Fruit fly (Drosophila melanogaster) whole organism, wandering third instar larva: ENCODE measurements around the gene Hez.

Experiments used
- Abd-B ChIP-seq: fragments of >200 bp; optimal IDR thresholded peaks from 2 replicates; lab custom pipeline; 2017; ENCODE audit warnings: missing biosample characterization, missing genetic modification characterization
- CG32264 ChIP-seq: fragments of 200-800 bp; sonication (Bioruptor generic); optimal IDR thresholded peaks from 2 replicates; lab custom pipeline; 2016; ENCODE audit warnings: missing biosample characterization, missing genetic modification characterization
- CG9705 ChIP-seq: fragments of 200-800 bp; sonication (Bioruptor generic); optimal IDR thresholded peaks from 2 replicates; lab custom pipeline; 2018; ENCODE audit warnings: missing biosample characterization, mild to moderate bottlenecking, missing genetic modification characterization
- CrebA ChIP-seq: fragments of 200-800 bp; sonication (Bioruptor generic); optimal IDR thresholded peaks from 2 replicates; lab custom pipeline; 2016; ENCODE audit warnings: missing biosample characterization, mild to moderate bottlenecking, missing genetic modification characterization, borderline replicate concordance
- Dfd ChIP-seq: fragments of >200 bp; optimal IDR thresholded peaks from 2 replicates; lab custom pipeline; 2017; ENCODE audit warnings: missing biosample characterization, missing genetic modification characterization
- Dif ChIP-seq: fragments of 200-275, 200-300 bp; sonication (Bioruptor generic); optimal IDR thresholded peaks from 2 replicates; lab custom pipeline; 2018; ENCODE audit warnings: missing biosample characterization, missing genetic modification characterization; ENCODE audit not compliant: partially characterized antibody
- GATAd ChIP-seq: sonication (Bioruptor generic); optimal IDR thresholded peaks from 2 replicates; lab custom pipeline; 2016; ENCODE audit warnings: missing biosample characterization, missing genetic modification characterization
- HLH106 ChIP-seq: fragments of 200-800 bp; optimal IDR thresholded peaks from 3 replicates; lab custom pipeline; 2019; ENCODE audit warnings: missing biosample characterization, mild to moderate bottlenecking, missing genetic modification characterization, moderate library complexity
- Hnf4 ChIP-seq: fragments of 200-800 bp; sonication (Bioruptor generic); optimal IDR thresholded peaks from 2 replicates; lab custom pipeline; 2016; ENCODE audit warnings: missing biosample characterization, mild to moderate bottlenecking, missing genetic modification characterization
- Hr78 ChIP-seq: fragments of >200 bp; optimal IDR thresholded peaks from 2 replicates; lab custom pipeline; 2017; ENCODE audit warnings: missing biosample characterization, missing genetic modification characterization
- Hr83 ChIP-seq: fragments of 200-300 bp; sonication (Bioruptor generic); optimal IDR thresholded peaks from 2 replicates; lab custom pipeline; 2016; ENCODE audit warnings: missing biosample characterization, mild to moderate bottlenecking, missing genetic modification characterization, moderate library complexity; ENCODE audit not compliant: poor library complexity, severe bottlenecking
- Jra ChIP-seq: sonication (Bioruptor generic); optimal IDR thresholded peaks from 2 replicates; lab custom pipeline; 2016; ENCODE audit warnings: missing biosample characterization, missing genetic modification characterization
- Mio ChIP-seq: sonication (Bioruptor generic); optimal IDR thresholded peaks from 2 replicates; lab custom pipeline; 2016; ENCODE audit warnings: missing biosample characterization, missing genetic modification characterization
- Myc ChIP-seq: fragments of >200 bp; optimal IDR thresholded peaks from 2 replicates; lab custom pipeline; 2017
- N ChIP-seq: fragments of >200 bp; optimal IDR thresholded peaks from 2 replicates; lab custom pipeline; 2018; ENCODE audit warnings: missing biosample characterization, missing external identifiers, missing genetic modification characterization
- OdsH ChIP-seq: fragments of 200-800 bp; sonication (Bioruptor generic); optimal IDR thresholded peaks from 2 replicates; lab custom pipeline; 2016; ENCODE audit warnings: missing biosample characterization, mild to moderate bottlenecking, missing genetic modification characterization
- Rel ChIP-seq, 2 experiments: fragments of 200-800 bp; sonication (Bioruptor generic) in 1 of 2; optimal IDR thresholded peaks; 2 replicates in 1 of 2; 3 replicates in 1 of 2; lab custom pipeline; 2016 to 2019; ENCODE audit warnings: mild to moderate bottlenecking in 2 of 2, missing biosample characterization in 2 of 2, missing genetic modification characterization in 2 of 2, moderate library complexity in 1 of 2
- Sp1 ChIP-seq: fragments of 200-800 bp; sonication (Bioruptor generic); optimal IDR thresholded peaks from 3 replicates; lab custom pipeline; 2019; ENCODE audit warnings: missing biosample characterization, mild to moderate bottlenecking, missing genetic modification characterization, moderate library complexity
- Vsx2 ChIP-seq: fragments of 200-300, 225-300 bp; sonication (Bioruptor generic); optimal IDR thresholded peaks from 2 replicates; lab custom pipeline; 2018; ENCODE audit warnings: missing biosample characterization, missing genetic modification characterization; ENCODE audit not compliant: partially characterized antibody
- br ChIP-seq: fragments of 200-800 bp; sonication (Bioruptor generic); optimal IDR thresholded peaks from 2 replicates; lab custom pipeline; 2016; ENCODE audit warnings: missing biosample characterization, missing genetic modification characterization
- brk ChIP-seq: fragments of 200-800 bp; sonication (Bioruptor generic); optimal IDR thresholded peaks from 2 replicates; lab custom pipeline; 2016; ENCODE audit warnings: missing biosample characterization, mild to moderate bottlenecking, missing genetic modification characterization
- dmrt93B ChIP-seq: fragments of 200-800 bp; sonication (Bioruptor generic); optimal IDR thresholded peaks from 2 replicates; lab custom pipeline; 2018; ENCODE audit warnings: missing biosample characterization, mild to moderate bottlenecking, missing genetic modification characterization
- dsf ChIP-seq: sonication (Bioruptor generic); optimal IDR thresholded peaks from 2 replicates; lab custom pipeline; 2016; ENCODE audit warnings: missing biosample characterization, missing genetic modification characterization, borderline replicate concordance
- ey ChIP-seq: fragments of 200-800 bp; sonication (Bioruptor generic); optimal IDR thresholded peaks from 2 replicates; lab custom pipeline; 2016; ENCODE audit warnings: missing biosample characterization, missing genetic modification characterization
- foxo ChIP-seq, 2 experiments: fragments of 200-800 bp; sonication (Bioruptor generic); optimal IDR thresholded peaks; 2 replicates in 1 of 2; 3 replicates in 1 of 2; lab custom pipeline; 2016 to 2017; ENCODE audit warnings: missing biosample characterization in 2 of 2, missing genetic modification characterization in 2 of 2
- fru ChIP-seq: fragments of 200-800 bp; sonication (Bioruptor generic); optimal IDR thresholded peaks from 3 replicates; lab custom pipeline; 2016; ENCODE audit warnings: missing biosample characterization, mild to moderate bottlenecking, missing genetic modification characterization
- h ChIP-seq: fragments of 200-800 bp; sonication (Bioruptor generic); optimal IDR thresholded peaks from 3 replicates; lab custom pipeline; 2016; ENCODE audit warnings: missing biosample characterization, mild to moderate bottlenecking, missing genetic modification characterization
- jim ChIP-seq: fragments of 175-275, 200-325 bp; sonication (Bioruptor generic); optimal IDR thresholded peaks from 2 replicates; lab custom pipeline; 2016; ENCODE audit warnings: missing biosample characterization, mild to moderate bottlenecking, missing genetic modification characterization
- lola ChIP-seq: fragments of >200 bp; optimal IDR thresholded peaks from 2 replicates; lab custom pipeline; 2017; ENCODE audit warnings: missing biosample characterization, missing genetic modification characterization
- pan ChIP-seq: fragments of >200 bp; optimal IDR thresholded peaks from 2 replicates; lab custom pipeline; 2017
- psq ChIP-seq: fragments of 200-800 bp; sonication (Bioruptor generic); optimal IDR thresholded peaks from 3 replicates; lab custom pipeline; 2017; ENCODE audit warnings: missing biosample characterization, mild to moderate bottlenecking, missing genetic modification characterization, moderate library complexity
- rgr ChIP-seq: fragments of 200-800 bp; sonication (Bioruptor generic); optimal IDR thresholded peaks from 3 replicates; lab custom pipeline; 2016; ENCODE audit warnings: missing biosample characterization, mild to moderate bottlenecking, missing genetic modification characterization
- sage ChIP-seq: fragments of 200-800 bp; sonication (Bioruptor generic); optimal IDR thresholded peaks from 2 replicates; lab custom pipeline; 2016; ENCODE audit warnings: missing biosample characterization, mild to moderate bottlenecking, missing genetic modification characterization
- sv ChIP-seq: fragments of 200-800 bp; sonication (Bioruptor generic); optimal IDR thresholded peaks from 3 replicates; lab custom pipeline; 2016; ENCODE audit warnings: missing biosample characterization, missing genetic modification characterization
- tai ChIP-seq: sonication (Bioruptor generic); optimal IDR thresholded peaks from 2 replicates; lab custom pipeline; 2016; ENCODE audit warnings: missing biosample characterization, missing genetic modification characterization
- usp ChIP-seq: fragments of >200 bp; optimal IDR thresholded peaks from 2 replicates; lab custom pipeline; 2017; ENCODE audit warnings: missing biosample characterization, missing genetic modification characterization
- woc ChIP-seq: sonication (Bioruptor generic); optimal IDR thresholded peaks from 2 replicates; lab custom pipeline; 2016; ENCODE audit warnings: missing biosample characterization, mild to moderate bottlenecking, missing genetic modification characterization

Hez gene

DNA sequence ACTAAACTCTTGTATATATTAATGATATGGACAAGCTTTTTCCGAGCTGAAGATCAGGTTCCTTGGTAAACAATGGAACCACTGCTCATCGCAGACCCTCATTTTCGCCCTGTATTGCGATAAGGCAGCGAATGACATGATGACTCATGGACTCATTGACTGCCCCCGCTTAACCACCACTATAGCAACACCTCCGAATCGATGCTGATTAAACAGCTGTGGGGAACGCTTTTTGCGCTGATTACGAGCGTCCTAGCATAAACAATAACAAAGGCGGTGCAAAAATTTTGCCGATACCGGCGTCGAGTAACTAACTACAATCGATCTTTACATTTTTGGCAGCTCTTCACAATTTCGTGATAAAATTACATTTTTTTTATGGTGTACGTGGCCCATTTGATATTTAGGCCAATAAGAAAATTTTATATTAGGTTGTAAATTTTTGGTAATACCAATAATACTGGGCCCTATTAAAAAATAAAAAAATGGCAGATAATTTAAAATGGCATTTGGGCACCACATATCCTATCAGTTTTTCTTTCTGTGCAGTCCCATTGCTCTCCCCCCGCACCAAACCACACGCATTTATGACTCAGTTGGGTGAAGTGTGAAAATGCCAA lies 2.7 kb upstream of the Hez start:
- TF ChIP-seq Hnf4 (GFP tag; lab: Kevin White, UChicago) (peak; percentile 4), Mio (GFP tag; lab: Kevin White, UChicago) (no peak), sv (GFP tag; lab: Kevin White, UChicago) (no peak), Dfd (GFP tag; lab: Kevin White, UChicago) (no peak), rgr (GFP tag; lab: Kevin White, UChicago) (peak; percentile 56), Hr78 (no peak), CG32264 (GFP tag; lab: Kevin White, UChicago) (no peak), Hr83 (no peak), Vsx2 (no peak), Rel (GFP tag; optimal IDR thresholded peaks at IDR 0.05; lab: Kevin White, UChicago) (no peak), Rel (tag; optimal IDR thresholded peaks at IDR 0.05; lab: Kevin White, UChicago) (peak; percentile 61), OdsH (GFP tag; lab: Kevin White, UChicago) (peak; percentile 12), dsf (no peak), brk (no peak), fru (GFP tag; lab: Kevin White, UChicago) (peak; percentile 75), pan (lab: Kevin White, UChicago) (no peak), CG9705 (GFP tag; lab: Kevin White, UChicago) (no peak), ey (GFP tag; lab: Kevin White, UChicago) (peak; percentile 6), Jra (peak; percentile 49), lola (no peak), psq (GFP tag; lab: Kevin White, UChicago) (peak; percentile 6), HLH106 (tag; lab: Kevin White, UChicago) (peak; percentile 22), h (GFP tag; lab: Kevin White, UChicago) (peak; percentile 55), Dif (no peak), foxo (GFP tag; optimal IDR thresholded peaks at IDR 0.05; lab: Kevin White, UChicago) (peak in 1 of 2 experiments; percentile 58), tai (no peak), N (no peak), Sp1 (peak; percentile 4), br (GFP tag; lab: Kevin White, UChicago) (peak; percentile 57), sage (GFP tag; lab: Kevin White, UChicago) (no peak), woc (GFP tag; lab: Kevin White, UChicago) (peak; percentile 1), Myc (no peak)

DNA sequence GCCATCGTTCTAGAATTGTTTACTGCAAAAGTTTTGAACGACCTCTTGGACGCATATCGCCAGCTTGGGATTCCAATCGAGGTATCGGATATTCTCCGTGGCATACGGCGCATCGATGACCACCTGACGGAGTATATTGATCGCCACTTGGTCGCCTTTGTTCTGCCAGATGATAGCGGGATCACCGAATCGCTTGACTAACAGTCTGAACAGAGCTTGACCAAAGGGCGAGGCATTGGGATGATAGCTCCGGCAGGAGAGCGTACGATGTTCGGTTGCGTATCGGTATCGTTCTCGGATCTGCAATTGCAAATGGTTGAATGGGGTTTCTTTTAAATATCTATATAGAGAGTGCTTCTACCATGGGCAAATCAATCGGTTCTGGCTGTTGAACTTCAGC lies 560 bp downstream of the Hez start:
- TF ChIP-seq CrebA (no peak), HLH106 (tag; lab: Kevin White, UChicago) (no peak), Vsx2 (no peak), fru (GFP tag; lab: Kevin White, UChicago) (no peak), Dif (no peak), dmrt93B (no peak), GATAd (GFP tag; lab: Kevin White, UChicago) (no peak), jim (no peak), Sp1 (no peak), Rel (GFP tag; optimal IDR thresholded peaks at IDR 0.05; lab: Kevin White, UChicago) (no peak), Rel (tag; optimal IDR thresholded peaks at IDR 0.05; lab: Kevin White, UChicago) (no peak), Hr83 (no peak), Myc (no peak), Hnf4 (GFP tag; lab: Kevin White, UChicago) (no peak), brk (no peak), sv (GFP tag; lab: Kevin White, UChicago) (no peak), Abd-B (GFP tag; lab: Kevin White, UChicago) (no peak)

DNA sequence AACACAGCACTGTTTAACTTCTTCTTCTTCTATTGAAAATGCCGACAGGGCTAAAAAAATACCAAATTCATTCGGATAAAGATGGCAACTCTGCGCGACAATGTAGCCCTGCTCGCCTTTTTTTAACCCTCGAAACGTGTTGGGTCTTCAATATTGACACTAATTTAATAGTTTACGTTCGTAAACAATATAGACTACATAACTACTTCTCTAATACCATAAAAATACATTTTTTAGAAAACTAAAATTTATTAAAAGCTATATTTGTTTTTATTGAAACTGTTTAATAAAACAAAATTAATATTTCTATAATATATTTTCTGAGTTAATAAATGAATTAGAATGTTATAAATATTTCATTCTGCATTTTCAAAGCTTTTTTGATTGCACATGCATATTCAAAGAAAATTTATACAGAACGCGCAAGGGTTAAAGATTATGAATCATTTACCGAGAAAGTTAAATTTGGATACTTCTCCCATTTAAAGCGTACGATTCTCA lies 5.9 kb downstream of the Hez start, which contains the start of the genes Taf2 and CalpB:
TSS of gene Taf2 (minus strand) at position 54 of the 501 bp plus-strand sequence.
TSS of gene CalpB (plus strand) at position 133 of the 501 bp plus-strand sequence.
- peak; percentile 52 for TF ChIP-seq sv (GFP tag; lab: Kevin White, UChicago)
- TF ChIP-seq CG9705 (GFP tag; lab: Kevin White, UChicago): peak; percentile 57
- TF ChIP-seq Dfd (GFP tag; lab: Kevin White, UChicago): no peak
- no peak for TF ChIP-seq Jra
- peak; percentile 34 for TF ChIP-seq GATAd (GFP tag; lab: Kevin White, UChicago)
- TF ChIP-seq Rel (GFP tag; optimal IDR thresholded peaks at IDR 0.05; lab: Kevin White, UChicago): no peak
- peak; percentile 44 for TF ChIP-seq Rel (tag; optimal IDR thresholded peaks at IDR 0.05; lab: Kevin White, UChicago)
- peak; percentile 46 for TF ChIP-seq ey (GFP tag; lab: Kevin White, UChicago)
- no peak for TF ChIP-seq Dif
- TF ChIP-seq HLH106 (tag; lab: Kevin White, UChicago): peak; percentile 92
- TF ChIP-seq Hr78: no peak
- TF ChIP-seq foxo (GFP tag; optimal IDR thresholded peaks at IDR 0.05; lab: Kevin White, UChicago): peak in 1 of 2 experiments; percentile 76
- no peak for TF ChIP-seq lola
- peak; percentile 49 for TF ChIP-seq woc (GFP tag; lab: Kevin White, UChicago)
- peak; percentile 78 for TF ChIP-seq rgr (GFP tag; lab: Kevin White, UChicago)
- peak; percentile 77 for TF ChIP-seq dmrt93B
- TF ChIP-seq CG32264 (GFP tag; lab: Kevin White, UChicago): no peak
- TF ChIP-seq psq (GFP tag; lab: Kevin White, UChicago): peak; percentile 77
- TF ChIP-seq Mio (GFP tag; lab: Kevin White, UChicago): no peak
- TF ChIP-seq brk: no peak
- TF ChIP-seq fru (GFP tag; lab: Kevin White, UChicago): peak; percentile 51
- TF ChIP-seq Vsx2: no peak
- TF ChIP-seq Sp1: peak; percentile 89
- TF ChIP-seq Hr83: peak; percentile 29
- TF ChIP-seq OdsH (GFP tag; lab: Kevin White, UChicago): peak; percentile 80
- no peak for TF ChIP-seq usp (GFP tag; lab: Kevin White, UChicago)
- no peak for TF ChIP-seq br (GFP tag; lab: Kevin White, UChicago)
- no peak for TF ChIP-seq pan (lab: Kevin White, UChicago)
- TF ChIP-seq CrebA: no peak
- peak; percentile 68 for TF ChIP-seq h (GFP tag; lab: Kevin White, UChicago)
